Fruit fly (Drosophila melanogaster) whole organism, embryonic: ENCODE results near the gene CG9393.
A peak's percentile ranks its signal among the peaks of the same experiment; 100 is the strongest.

Experiments used
- Atf-2 ChIP-seq: fragments of 200-800 bp; sonication (Bioruptor generic); optimal IDR thresholded peaks from 2 replicates; lab custom pipeline; 2016; ENCODE audit warnings: missing biosample characterization, missing genetic modification characterization
- CG10147 ChIP-seq: fragments of 200-800 bp; sonication (Bioruptor generic); optimal IDR thresholded peaks from 2 replicates; lab custom pipeline; 2019; ENCODE audit warnings: missing biosample characterization, mild to moderate bottlenecking, missing genetic modification characterization, moderate library complexity
- CG10209 ChIP-seq: fragments of 200-800 bp; sonication (Bioruptor generic); optimal IDR thresholded peaks from 3 replicates; lab custom pipeline; 2017; ENCODE audit warnings: missing biosample characterization, mild to moderate bottlenecking, missing genetic modification characterization, missing genetic modification reagents
- CG10366 ChIP-seq: fragments of 200-800 bp; sonication (Bioruptor generic); IDR thresholded peaks from 2 replicates; pipeline ENCODE4 v1.3.6; 2022; ENCODE audit warnings: missing biosample characterization, missing genetic modification characterization
- CG10462 ChIP-seq: fragments of 200-800 bp; sonication (Bioruptor generic); optimal IDR thresholded peaks from 2 replicates; lab custom pipeline; 2016; ENCODE audit warnings: missing biosample characterization, missing genetic modification characterization
- CG10959 ChIP-seq: fragments of 200-800 bp; sonication (Bioruptor generic); IDR thresholded peaks from 2 replicates; pipeline ENCODE4 v1.3.6; 2022; ENCODE audit warnings: missing biosample characterization, missing genetic modification characterization
- CG13894 ChIP-seq: fragments of 200-800 bp; sonication (Bioruptor generic); optimal IDR thresholded peaks from 3 replicates; lab custom pipeline; 2018; ENCODE audit warnings: missing biosample characterization, mild to moderate bottlenecking, missing genetic modification characterization, moderate library complexity
- CG15011 ChIP-seq: fragments of 200-800 bp; sonication (Bioruptor generic); optimal IDR thresholded peaks from 3 replicates; lab custom pipeline; 2018; ENCODE audit warnings: missing biosample characterization, mild to moderate bottlenecking, missing genetic modification characterization
- CG15601 ChIP-seq: fragments of 200-800 bp; sonication (Bioruptor generic); optimal IDR thresholded peaks from 3 replicates; lab custom pipeline; 2019; ENCODE audit warnings: missing biosample characterization, mild to moderate bottlenecking, missing genetic modification characterization, moderate library complexity
- CG31388 ChIP-seq: fragments of 200-800 bp; sonication (Bioruptor generic); optimal IDR thresholded peaks from 2 replicates; lab custom pipeline; 2016; ENCODE audit warnings: missing biosample characterization, missing genetic modification characterization
- CG3163 ChIP-seq: fragments of 200-800 bp; sonication (Bioruptor generic); optimal IDR thresholded peaks from 3 replicates; lab custom pipeline; 2016; ENCODE audit warnings: missing biosample characterization, missing genetic modification characterization
- CG32767 ChIP-seq: fragments of 200-800 bp; sonication (Bioruptor generic); IDR thresholded peaks from 2 replicates; pipeline ENCODE4 v1.3.6; 2022; ENCODE audit warnings: missing biosample characterization, missing genetic modification characterization
- CG34422 ChIP-seq: fragments of 200-800 bp; sonication (Bioruptor generic); IDR thresholded peaks from 3 replicates; pipeline ENCODE4 v1.3.6; 2022; ENCODE audit warnings: missing biosample characterization, missing genetic modification characterization
- CG4328 ChIP-seq: fragments of 200-800 bp; sonication (Bioruptor generic); optimal IDR thresholded peaks from 3 replicates; lab custom pipeline; 2017; ENCODE audit warnings: missing biosample characterization, missing genetic modification reagents, missing genetic modification characterization
- CG43689 ChIP-seq: fragments of 200-800 bp; sonication (Bioruptor generic); IDR thresholded peaks from 2 replicates; pipeline ENCODE4 v1.3.6; 2022; ENCODE audit warnings: missing biosample characterization, missing genetic modification characterization
- CG6272 ChIP-seq: fragments of 200-800 bp; sonication (Bioruptor generic); IDR thresholded peaks from 2 replicates; pipeline ENCODE4 v1.3.6; 2022; ENCODE audit warnings: missing biosample characterization, missing genetic modification characterization
- CG7963 ChIP-seq: fragments of 200-800 bp; sonication (Bioruptor generic); IDR thresholded peaks from 3 replicates; pipeline ENCODE4 v1.3.6; 2022; ENCODE audit warnings: missing biosample characterization, missing genetic modification characterization; ENCODE audit not compliant: partially characterized antibody
- CG8765 ChIP-seq: fragments of 200-800 bp; sonication (Bioruptor generic); IDR thresholded peaks from 2 replicates; pipeline ENCODE4 v1.3.6; 2022; ENCODE audit warnings: missing biosample characterization, missing genetic modification characterization
- CG9609 ChIP-seq: fragments of 200-800 bp; sonication (Bioruptor generic); optimal IDR thresholded peaks from 3 replicates; lab custom pipeline; 2016; ENCODE audit warnings: missing biosample characterization, missing genetic modification characterization
- CG9797 ChIP-seq: fragments of 200-800 bp; sonication (Bioruptor generic); optimal IDR thresholded peaks from 3 replicates; lab custom pipeline; 2018; ENCODE audit warnings: missing biosample characterization, mild to moderate bottlenecking, missing genetic modification characterization
- CTCF ChIP-seq: fragments of 200-800 bp; sonication (Bioruptor generic); optimal IDR thresholded peaks from 2 replicates; lab custom pipeline; 2017; ENCODE audit warnings: missing biosample characterization, mild to moderate bottlenecking, missing genetic modification characterization, moderate library complexity
- Doc3 ChIP-seq: fragments of 200-800 bp; sonication (Bioruptor generic); IDR thresholded peaks from 3 replicates; pipeline ENCODE4 v1.3.6; 2022; ENCODE audit warnings: missing biosample characterization, missing genetic modification characterization; ENCODE audit not compliant: partially characterized antibody
- Dp ChIP-seq: fragments of 200-800 bp; sonication (Bioruptor generic); optimal IDR thresholded peaks from 2 replicates; lab custom pipeline; 2018; ENCODE audit warnings: missing biosample characterization, mild to moderate bottlenecking, missing genetic modification characterization, moderate library complexity
- HLH4C ChIP-seq: fragments of 200-800 bp; sonication (Bioruptor generic); IDR thresholded peaks from 3 replicates; pipeline ENCODE4 v1.3.6; 2022; ENCODE audit warnings: missing biosample characterization, missing genetic modification characterization; ENCODE audit not compliant: partially characterized antibody
- Hr78 ChIP-seq, 2 experiments: fragments of 200-800 bp in 1 of 2; fragments of >200 bp in 1 of 2; sonication (Bioruptor generic) in 1 of 2; optimal IDR thresholded peaks; 2 replicates each; lab custom pipeline; 2017 to 2019; ENCODE audit warnings: missing biosample characterization in 2 of 2, missing genetic modification characterization in 2 of 2, mild to moderate bottlenecking in 1 of 2, moderate library complexity in 1 of 2
- Jarid2 ChIP-seq: fragments of 200-800 bp; sonication (Bioruptor generic); optimal IDR thresholded peaks from 3 replicates; lab custom pipeline; 2017; ENCODE audit warnings: mild to moderate bottlenecking, missing biosample characterization, missing genetic modification reagents, missing genetic modification characterization
- Mrtf ChIP-seq: fragments of 200-800 bp; sonication (Bioruptor generic); IDR thresholded peaks from 3 replicates; pipeline ENCODE4 v1.3.6; 2022; ENCODE audit warnings: missing biosample characterization, missing genetic modification characterization
- NC2β ChIP-seq: fragments of 200-800 bp; sonication (Bioruptor generic); optimal IDR thresholded peaks from 2 replicates; lab custom pipeline; 2016; ENCODE audit warnings: missing biosample characterization, missing genetic modification characterization
- Nf-YB ChIP-seq: fragments of 200-800 bp; sonication (Bioruptor generic); optimal IDR thresholded peaks from 3 replicates; lab custom pipeline; 2019; ENCODE audit warnings: missing biosample characterization, mild to moderate bottlenecking, missing genetic modification characterization, moderate library complexity
- Ravus ChIP-seq: fragments of 200-800 bp; sonication (Bioruptor generic); IDR thresholded peaks from 2 replicates; pipeline ENCODE4 v1.3.6; 2022; ENCODE audit warnings: missing biosample characterization, missing genetic modification characterization
- YL-1 ChIP-seq: fragments of 200-800 bp; sonication (Bioruptor generic); optimal IDR thresholded peaks from 3 replicates; lab custom pipeline; 2017; ENCODE audit warnings: missing biosample characterization, mild to moderate bottlenecking, missing genetic modification characterization
- ab ChIP-seq: fragments of 200-800 bp; sonication (Bioruptor generic); optimal IDR thresholded peaks from 2 replicates; lab custom pipeline; 2016; ENCODE audit warnings: missing biosample characterization, missing genetic modification characterization
- bcd ChIP-seq: fragments of 200-800 bp; sonication (Bioruptor generic); optimal IDR thresholded peaks from 2 replicates; lab custom pipeline; 2017; ENCODE audit warnings: missing biosample characterization, mild to moderate bottlenecking, missing genetic modification characterization
- ci ChIP-seq: fragments of 200-800 bp; sonication (Bioruptor generic); IDR thresholded peaks from 3 replicates; pipeline ENCODE4 v1.3.6; 2022; ENCODE audit warnings: missing biosample characterization, missing genetic modification characterization
- da ChIP-seq: fragments of 200-800 bp; sonication (Bioruptor generic); optimal IDR thresholded peaks from 2 replicates; lab custom pipeline; 2016; ENCODE audit warnings: missing biosample characterization, missing genetic modification characterization
- danr ChIP-seq: fragments of 200-800 bp; sonication (Bioruptor generic); IDR thresholded peaks from 2 replicates; pipeline ENCODE4 v1.3.6; 2022; ENCODE audit warnings: missing biosample characterization, missing genetic modification characterization
- emc ChIP-seq: fragments of 200-800 bp; sonication (Bioruptor generic); optimal IDR thresholded peaks from 2 replicates; lab custom pipeline; 2016; ENCODE audit warnings: missing biosample characterization, missing genetic modification characterization
- fru ChIP-seq: fragments of >200 bp; optimal IDR thresholded peaks from 2 replicates; lab custom pipeline; 2017
- gro ChIP-seq: fragments of 200-800 bp; sonication (Bioruptor generic); optimal IDR thresholded peaks from 2 replicates; lab custom pipeline; 2016; ENCODE audit warnings: missing biosample characterization, missing genetic modification characterization
- h ChIP-seq: fragments of >200 bp; optimal IDR thresholded peaks from 2 replicates; lab custom pipeline; 2017
- ham ChIP-seq: fragments of 200-800 bp; sonication (Bioruptor generic); IDR thresholded peaks from 2 replicates; pipeline ENCODE4 v1.3.6; 2022; ENCODE audit warnings: missing biosample characterization, missing genetic modification characterization
- kni ChIP-seq: fragments of 200-800 bp; sonication (Bioruptor generic); optimal IDR thresholded peaks from 3 replicates; lab custom pipeline; 2017; ENCODE audit warnings: mild to moderate bottlenecking, missing biosample characterization, missing genetic modification reagents, missing genetic modification characterization
- mam ChIP-seq: fragments of 200-800 bp; sonication (Bioruptor generic); optimal IDR thresholded peaks from 3 replicates; lab custom pipeline; 2016; ENCODE audit warnings: missing biosample characterization, missing genetic modification characterization
- otp ChIP-seq: fragments of 200-800 bp; sonication (Bioruptor generic); IDR thresholded peaks from 3 replicates; pipeline ENCODE4, ENCODE4 v1.3.6; 2022; ENCODE audit warnings: missing biosample characterization, missing genetic modification characterization
- pita ChIP-seq: fragments of 200-800 bp; sonication (Bioruptor generic); optimal IDR thresholded peaks from 2 replicates; lab custom pipeline; 2017; ENCODE audit warnings: missing biosample characterization, mild to moderate bottlenecking, missing genetic modification characterization
- pnt ChIP-seq: fragments of 200-800 bp; sonication (Bioruptor generic); optimal IDR thresholded peaks from 3 replicates; lab custom pipeline; 2016; ENCODE audit warnings: missing biosample characterization, missing genetic modification characterization
- prd ChIP-seq, 3 experiments: fragments of >200 bp in 2 of 3; fragments of 200-800 bp in 1 of 3; sonication (Bioruptor generic) in 1 of 3; optimal IDR thresholded peaks in 2 of 3; IDR thresholded peaks in 1 of 3; 2 replicates in 2 of 3; 3 replicates in 1 of 3; pipeline versions ENCODE4 v1.3.6 to Lab custom; 2017 to 2022; ENCODE audit warnings: missing biosample characterization in 1 of 3, missing genetic modification characterization in 1 of 3
- rib ChIP-seq: fragments of 200-800 bp; sonication (Bioruptor generic); IDR thresholded peaks from 2 replicates; pipeline ENCODE4 v1.3.6; 2022; ENCODE audit warnings: missing biosample characterization, missing genetic modification characterization
- sc ChIP-seq, 3 experiments: fragments of >200 bp in 2 of 3; fragments of 200-800 bp in 1 of 3; sonication (Bioruptor generic) in 1 of 3; optimal IDR thresholded peaks; 2 replicates in 2 of 3; 3 replicates in 1 of 3; lab custom pipeline; 2017; ENCODE audit warnings: mild to moderate bottlenecking in 1 of 3, missing biosample characterization in 1 of 3, missing genetic modification characterization in 1 of 3, missing genetic modification reagents in 1 of 3
- usp ChIP-seq: fragments of >200 bp; optimal IDR thresholded peaks from 2 replicates; lab custom pipeline; 2017; ENCODE audit warnings: missing biosample characterization, missing genetic modification characterization
- vfl ChIP-seq: fragments of 200-800 bp; sonication (Bioruptor generic); optimal IDR thresholded peaks from 2 replicates; lab custom pipeline; 2016; ENCODE audit warnings: missing biosample characterization, missing genetic modification characterization

CG9393 gene

dm6 chr3R:9550265-9551012 lies 13.0 kb downstream of the CG9393 start (continued):
- TF ChIP-seq ci (GFP tag; lab: Robert Waterston, UW) (no peak), kni (GFP tag; lab: Kevin White, UChicago) (no peak), CTCF (GFP tag; lab: Kevin White, UChicago) (no peak), ham (GFP tag; lab: Robert Waterston, UW) (no peak), CG6272 (no peak), CG10462 (GFP tag; lab: Kevin White, UChicago) (no peak), h (lab: Kevin White, UChicago) (no peak), CG34422 (GFP tag; lab: Robert Waterston, UW) (no peak), CG15011 (no peak), fru (lab: Kevin White, UChicago) (no peak), CG10209 (no peak), da (GFP tag; lab: Kevin White, UChicago) (no peak), CG9609 (GFP tag; lab: Kevin White, UChicago) (no peak), CG10366 (GFP tag; lab: Robert Waterston, UW) (no peak), Doc3 (GFP tag; lab: Robert Waterston, UW) (no peak), ab (no peak), danr (GFP tag; lab: Robert Waterston, UW) (no peak), HLH4C (GFP tag; lab: Robert Waterston, UW) (no peak), CG10959 (no peak), pnt (GFP tag; lab: Kevin White, UChicago) (no peak), usp (GFP tag; lab: Kevin White, UChicago) (no peak), sc (optimal IDR thresholded peaks at IDR 0.05; lab: Kevin White, UChicago) (no peak), sc (GFP tag; optimal IDR thresholded peaks at IDR 0.05; lab: Kevin White, UChicago) (no peak), Atf-2 (GFP tag; lab: Kevin White, UChicago) (no peak), CG10147 (GFP tag; lab: Kevin White, UChicago) (no peak), otp (no peak), CG8765 (no peak), CG9797 (GFP tag; lab: Kevin White, UChicago) (no peak), CG7963 (GFP tag; lab: Robert Waterston, UW) (no peak), vfl (no peak), CG43689 (no peak), gro (no peak), pita (no peak), Ravus (GFP tag; lab: Robert Waterston, UW) (no peak), CG15601 (tag; lab: Kevin White, UChicago) (peak; percentile 52), CG31388 (GFP tag; lab: Kevin White, UChicago) (no peak), CG13894 (tag; lab: Kevin White, UChicago) (no peak), rib (no peak), Nf-YB (GFP tag; lab: Kevin White, UChicago) (no peak), YL-1 (no peak), CG3163 (GFP tag; lab: Kevin White, UChicago) (no peak), NC2β (GFP tag; lab: Kevin White, UChicago) (no peak), Mrtf (GFP tag; lab: Robert Waterston, UW) (no peak), Jarid2 (GFP tag; lab: Kevin White, UChicago) (no peak), emc (no peak), CG4328 (no peak), prd (optimal IDR thresholded peaks at IDR 0.05; lab: Kevin White, UChicago) (no peak), prd (GFP tag; IDR thresholded peaks at IDR 0.05; lab: Robert Waterston, UW) (no peak), Hr78 (GFP tag; optimal IDR thresholded peaks at IDR 0.05; lab: Kevin White, UChicago) (peak in 1 of 2 experiments; percentile 80), CG32767 (GFP tag; lab: Robert Waterston, UW) (no peak), mam (GFP tag; lab: Kevin White, UChicago) (no peak), Dp (GFP tag; lab: Kevin White, UChicago) (no peak), bcd (no peak)
